Worm (Caenorhabditis elegans): ENCODE measurements around the gene nhr-175.
A peak's percentile ranks its signal among the peaks of the same experiment; 100 is the strongest.

The nhr-175 gene

DNA sequence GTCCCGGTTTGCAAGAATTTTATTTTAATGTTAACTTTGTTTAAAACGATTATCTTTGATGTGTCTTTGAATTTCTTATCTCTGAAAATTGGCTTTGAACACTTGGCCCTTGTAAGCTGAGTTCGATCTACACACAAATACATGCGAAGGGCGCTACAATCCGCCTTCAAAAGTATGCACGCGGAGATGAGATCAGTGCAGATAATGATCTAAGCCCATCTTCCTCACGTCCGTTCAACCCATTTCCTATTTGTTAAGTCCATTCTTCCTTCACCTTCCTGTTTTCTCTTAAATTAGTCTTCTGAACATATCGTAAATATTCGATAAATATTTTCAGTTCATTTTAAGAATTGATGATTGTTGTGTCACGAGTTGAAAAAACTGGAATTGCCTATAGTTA, at the start of gene nhr-175:
Gene nhr-175, plus strand, starts transcription at position 339 of the 400 bp plus-strand sequence.
- TF ChIP-seq zag-1 (tag; optimal IDR thresholded peaks at IDR 0.05) (no peak), ceh-88 (GFP tag; IDR thresholded peaks at IDR 0.05) (no peak), nhr-85 (tag) (peak; percentile 61), mep-1 (tag; optimal IDR thresholded peaks at IDR 0.05) (no peak), efl-1 (optimal IDR thresholded peaks at IDR 0.05) (no peak), efl-1 (GFP tag; optimal IDR thresholded peaks at IDR 0.05 in 1 of 2) (no peak)

ce11 chrV:13816877-13817276, 49.6 kb upstream of the nhr-175 start, which contains the start of gene F55B12.2:
F55B12.2 (minus strand) TSS chrV:13816977.
- no peak for TF ChIP-seq mdl-1 (tag; optimal IDR thresholded peaks at IDR 0.05)
- TF ChIP-seq C16A3.4 (tag; optimal IDR thresholded peaks at IDR 0.05): no peak
- TF ChIP-seq ceh-63 (GFP tag; optimal IDR thresholded peaks at IDR 0.05): no peak
- no peak for TF ChIP-seq pax-3 (tag; optimal IDR thresholded peaks at IDR 0.05)
- no peak for TF ChIP-seq ztf-4 (tag; optimal IDR thresholded peaks at IDR 0.05)
- no peak for TF ChIP-seq sup-37 (GFP tag; optimal IDR thresholded peaks at IDR 0.05)
- TF ChIP-seq fkh-4 (tag; optimal IDR thresholded peaks at IDR 0.05; ENCODE audit: borderline replicate concordance): no peak
- no peak for TF ChIP-seq hlh-4 (tag; optimal IDR thresholded peaks at IDR 0.05)
- no peak for TF ChIP-seq nhr-47 (tag; optimal IDR thresholded peaks at IDR 0.05)
- TF ChIP-seq nhr-28 (tag; optimal IDR thresholded peaks at IDR 0.05): no peak
- no peak for TF ChIP-seq pqm-1 (tag; optimal IDR thresholded peaks at IDR 0.05)
- TF ChIP-seq nhr-237 (tag; optimal IDR thresholded peaks at IDR 0.05): no peak
- no peak for TF ChIP-seq unc-86 (tag; optimal IDR thresholded peaks at IDR 0.05)
- TF ChIP-seq nhr-85 (tag): no peak

DNA sequence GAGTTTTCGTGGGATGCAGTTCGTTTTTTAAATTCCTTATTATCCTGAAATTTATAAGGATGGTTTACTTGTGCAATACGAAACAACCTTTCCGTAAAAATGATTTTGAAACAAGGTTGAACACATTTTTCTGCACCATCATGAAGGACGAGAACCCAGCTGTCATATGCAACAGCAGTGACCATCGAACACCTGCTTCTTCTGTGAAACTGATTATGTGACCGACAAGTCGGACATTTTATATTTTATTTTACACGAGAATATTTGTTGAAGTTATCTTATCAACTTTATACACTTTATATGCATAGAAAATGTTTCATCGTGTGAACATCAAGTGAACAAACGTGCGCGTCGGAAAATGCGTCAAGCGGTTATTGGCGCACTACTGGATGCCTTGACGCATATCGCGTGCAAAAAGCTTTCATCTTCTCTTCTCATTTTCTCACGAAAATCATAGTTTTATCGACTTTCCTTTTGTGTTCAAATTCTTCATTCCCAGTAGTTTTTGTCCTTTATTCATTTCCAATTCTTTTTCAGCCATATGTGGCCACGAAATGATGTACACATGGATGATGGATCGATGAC, 47.6 kb upstream of the nhr-175 start, which contains the start of gene sel-10:
Gene sel-10, plus strand, starts transcription at position 538 of the 585 bp plus-strand sequence.
- TF ChIP-seq nhr-77 (tag; optimal IDR thresholded peaks at IDR 0.05) (peak; percentile 55), ceh-88 (GFP tag; IDR thresholded peaks at IDR 0.05) (no peak), C04F5.9 (tag; optimal IDR thresholded peaks at IDR 0.05) (no peak), efl-3 (GFP tag; optimal IDR thresholded peaks at IDR 0.05) (no peak), mef-2 (tag; optimal IDR thresholded peaks at IDR 0.05) (no peak), sox-4 (tag; optimal IDR thresholded peaks at IDR 0.05) (peak; percentile 55), lin-14 (GFP tag; optimal IDR thresholded peaks at IDR 0.05) (peak; percentile 88), swsn-7 (tag; optimal IDR thresholded peaks at IDR 0.05) (peak; percentile 85), aha-1 (tag; optimal IDR thresholded peaks at IDR 0.05) (peak; percentile 12), jun-1 (tag; optimal IDR thresholded peaks at IDR 0.05) (peak; percentile 50), nhr-12 (tag; optimal IDR thresholded peaks at IDR 0.05) (no peak), rnt-1 (tag; optimal IDR thresholded peaks at IDR 0.05) (peak; percentile 90), C16A3.4 (tag; optimal IDR thresholded peaks at IDR 0.05) (peak; percentile 78), C34B4.2 (tag; optimal IDR thresholded peaks at IDR 0.05) (no peak), skn-1 (tag; optimal IDR thresholded peaks at IDR 0.05) (peak; percentile 51), hlh-4 (tag; optimal IDR thresholded peaks at IDR 0.05) (no peak), Y116A8C.19 (tag; optimal IDR thresholded peaks at IDR 0.05; ENCODE audit: borderline replicate concordance) (no peak), nhr-20 (tag; optimal IDR thresholded peaks at IDR 0.05) (peak; percentile 83), mab-9 (GFP tag; IDR thresholded peaks at IDR 0.05) (no peak), grh-1 (GFP tag; IDR thresholded peaks at IDR 0.05) (peak; percentile 15; the same call in 1 of the 2 replicates), fkh-8 (tag; optimal IDR thresholded peaks at IDR 0.05) (peak; percentile 71), ces-1 (GFP tag; optimal IDR thresholded peaks at IDR 0.05) (no peak), ceh-63 (GFP tag; optimal IDR thresholded peaks at IDR 0.05) (no peak), lsy-2 (tag; optimal IDR thresholded peaks at IDR 0.05) (peak; percentile 85 to 88), tbx-2 (tag; optimal IDR thresholded peaks at IDR 0.05) (peak; percentile 77), dsc-1 (tag; optimal IDR thresholded peaks at IDR 0.05) (peak; percentile 80), nhr-237 (tag; optimal IDR thresholded peaks at IDR 0.05) (no peak), pag-3 (tag; optimal IDR thresholded peaks at IDR 0.05; ENCODE audit: borderline replicate concordance, insufficient read depth) (no peak), nhr-90 (tag; optimal IDR thresholded peaks at IDR 0.05; ENCODE audit: poor library complexity) (peak; percentile 79), isw-1 (GFP tag; IDR thresholded peaks at IDR 0.05) (peak; percentile 68), lir-3 (tag; optimal IDR thresholded peaks at IDR 0.05; ENCODE audit: poor library complexity) (peak; percentile 57), nhr-76 (tag; optimal IDR thresholded peaks at IDR 0.05) (no peak), unc-62 (GFP tag; optimal IDR thresholded peaks at IDR 0.05) (no peak), egl-27 (tag; optimal IDR thresholded peaks at IDR 0.05) (no peak), tlp-1 (tag; optimal IDR thresholded peaks at IDR 0.05) (no peak), mep-1 (tag; optimal IDR thresholded peaks at IDR 0.05) (peak; percentile 95)

Measured in whole organism, L1 larva.